ENCODE assay signal across 1 worm cellular context in the genomic region with DNA sequence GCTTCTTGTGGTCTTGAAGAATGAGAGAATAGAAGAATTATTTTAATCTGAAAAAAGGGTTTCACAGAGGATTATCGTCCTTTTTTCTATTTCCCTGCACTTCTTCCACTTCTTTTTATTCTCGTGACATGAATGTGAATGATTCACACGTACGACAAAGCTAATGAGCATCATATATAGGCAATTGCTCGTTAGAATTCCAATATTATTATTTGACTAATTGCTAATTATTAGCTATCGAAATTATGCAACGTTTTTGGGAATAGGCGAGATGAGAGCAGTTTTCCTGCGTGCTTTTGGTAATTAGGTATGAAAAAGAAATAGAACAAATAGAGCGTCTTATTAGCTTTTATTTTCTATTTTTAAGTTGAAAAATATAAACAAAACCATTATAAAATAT.
TF ChIP-seq lines count a peak whose summit lies in the region.

No protein-coding gene starts in this region.

TF ChIP-seq in whole organism, L1 larva, 84 proteins besides CTCF, POLR2A, EP300 and RAD21 (continued from another document):
- TF ChIP-seq unc-30 (tag; optimal IDR thresholded peaks at IDR 0.05; lab: Kevin White, UChicago) (no peak), dsc-1 (tag; optimal IDR thresholded peaks at IDR 0.05; lab: Kevin White, UChicago) (peak; percentile 95), C34B4.2 (tag; optimal IDR thresholded peaks at IDR 0.05; lab: Kevin White, UChicago) (no peak), rnt-1 (tag; optimal IDR thresholded peaks at IDR 0.05; lab: Kevin White, UChicago) (no peak), swsn-7 (tag; optimal IDR thresholded peaks at IDR 0.05; lab: Kevin White, UChicago) (no peak), lin-14 (GFP tag; optimal IDR thresholded peaks at IDR 0.05; lab: Kevin White, UChicago) (peak; percentile 77), sox-4 (tag; optimal IDR thresholded peaks at IDR 0.05; lab: Kevin White, UChicago) (peak; percentile 8), F16B12.6 (tag; optimal IDR thresholded peaks at IDR 0.05; lab: Kevin White, UChicago) (no peak), pag-3 (tag; optimal IDR thresholded peaks at IDR 0.05; lab: Kevin White, UChicago; ENCODE audit: borderline replicate concordance, insufficient read depth) (no peak), C16A3.4 (tag; optimal IDR thresholded peaks at IDR 0.05; lab: Kevin White, UChicago) (no peak), jun-1 (tag; optimal IDR thresholded peaks at IDR 0.05; lab: Kevin White, UChicago) (no peak), egl-13 (tag; optimal IDR thresholded peaks at IDR 0.05; lab: Kevin White, UChicago) (no peak), ces-1 (GFP tag; optimal IDR thresholded peaks at IDR 0.05; lab: Kevin White, UChicago) (no peak), vab-15 (tag; optimal IDR thresholded peaks at IDR 0.05; lab: Kevin White, UChicago) (no peak), nhr-47 (tag; optimal IDR thresholded peaks at IDR 0.05; lab: Kevin White, UChicago) (peak; percentile 34), egl-27 (tag; optimal IDR thresholded peaks at IDR 0.05; lab: Kevin White, UChicago) (no peak), sup-37 (GFP tag; optimal IDR thresholded peaks at IDR 0.05; lab: Kevin White, UChicago) (no peak), zip-4 (GFP tag; optimal IDR thresholded peaks at IDR 0.05; lab: Kevin White, UChicago) (no peak), aha-1 (tag; optimal IDR thresholded peaks at IDR 0.05; lab: Kevin White, UChicago) (no peak), nhr-85 (tag; lab: Kevin White, UChicago) (no peak), ztf-4 (tag; optimal IDR thresholded peaks at IDR 0.05; lab: Kevin White, UChicago) (no peak), grh-1 (GFP tag; IDR thresholded peaks at IDR 0.05; lab: Robert Waterston, UW) (no peak), hpl-2 (GFP tag; optimal IDR thresholded peaks at IDR 0.05; lab: Kevin White, UChicago) (no peak), tbx-2 (tag; optimal IDR thresholded peaks at IDR 0.05; lab: Kevin White, UChicago) (no peak), fkh-8 (tag; optimal IDR thresholded peaks at IDR 0.05; lab: Kevin White, UChicago) (peak; percentile 39), dpl-1 (GFP tag; optimal IDR thresholded peaks at IDR 0.05; lab: Kevin White, UChicago) (no peak), alr-1 (tag; optimal IDR thresholded peaks at IDR 0.05; lab: Kevin White, UChicago; ENCODE audit: borderline replicate concordance) (no peak), unc-130 (tag; optimal IDR thresholded peaks at IDR 0.05; lab: Kevin White, UChicago) (no peak), mep-1 (tag; optimal IDR thresholded peaks at IDR 0.05; lab: Kevin White, UChicago) (no peak), lin-13 (GFP tag; optimal IDR thresholded peaks at IDR 0.05; lab: Kevin White, UChicago) (no peak), Y116A8C.19 (tag; optimal IDR thresholded peaks at IDR 0.05; lab: Kevin White, UChicago; ENCODE audit: borderline replicate concordance) (no peak), nhr-84 (tag; optimal IDR thresholded peaks at IDR 0.05; lab: Kevin White, UChicago) (no peak), ztf-11 (tag; optimal IDR thresholded peaks at IDR 0.05; lab: Kevin White, UChicago) (no peak), ceh-82 (tag; optimal IDR thresholded peaks at IDR 0.05; lab: Kevin White, UChicago) (no peak), pax-3 (tag; optimal IDR thresholded peaks at IDR 0.05; lab: Kevin White, UChicago) (peak; percentile 23), nhr-237 (tag; optimal IDR thresholded peaks at IDR 0.05; lab: Kevin White, UChicago) (no peak)
TF ChIP-seq in whole organism, L1 larva: peak in this region for 9.
